Worm (Caenorhabditis elegans) whole organism, L3 larva: ENCODE measurements around the gene nhr-19.

Experiments used
- ama-1 ChIP-seq: fragments of 150-350 bp; optimal IDR thresholded peaks from 2 replicates; lab custom pipeline; 2018
- daf-12 ChIP-seq: fragments of 150-350 bp; optimal IDR thresholded peaks from 2 replicates; lab custom pipeline; 2014; ENCODE audit warnings: missing biosample characterization, missing genetic modification reagents, missing genetic modification characterization
- egl-27 ChIP-seq: sonication (generic microtip); optimal IDR thresholded peaks from 4 replicates; lab custom pipeline; 2017; ENCODE audit warnings: missing biosample characterization, missing genetic modification reagents, missing genetic modification characterization
- elt-3 ChIP-seq, 3 experiments: fragments of 150-350 bp in 1 of 3; sonication (generic microtip) in 2 of 3; optimal IDR thresholded peaks; 2 replicates in 2 of 3; 4 replicates in 1 of 3; lab custom pipeline; 2014 to 2017; ENCODE audit warnings: missing biosample characterization in 3 of 3, missing genetic modification characterization in 3 of 3
- fkh-10 ChIP-seq: sonication (generic microtip); optimal IDR thresholded peaks from 2 replicates; lab custom pipeline; 2017; ENCODE audit warnings: missing biosample characterization, missing genetic modification reagents, missing genetic modification characterization
- fkh-2 ChIP-seq: fragments of 150-350 bp; optimal IDR thresholded peaks from 2 replicates; lab custom pipeline; 2014; ENCODE audit warnings: missing biosample characterization, missing genetic modification reagents, missing genetic modification characterization
- hmg-11 ChIP-seq: sonication (generic microtip); optimal IDR thresholded peaks from 2 replicates; lab custom pipeline; 2016; ENCODE audit warnings: missing genetic modification characterization, missing compliant biosample characterization
- jun-1 ChIP-seq: fragments of 150-350 bp; optimal IDR thresholded peaks from 2 replicates; lab custom pipeline; 2014; ENCODE audit warnings: missing biosample characterization, missing genetic modification reagents, missing genetic modification characterization
- lin-15B ChIP-seq: fragments of 150-350 bp; optimal IDR thresholded peaks from 2 replicates; lab custom pipeline; 2014; ENCODE audit warnings: missing biosample characterization, missing genetic modification characterization
- lsy-12 ChIP-seq: sonication (generic microtip); optimal IDR thresholded peaks from 2 replicates; lab custom pipeline; 2016; ENCODE audit warnings: mild to moderate bottlenecking, missing genetic modification characterization, missing compliant biosample characterization
- mdl-1 ChIP-seq: fragments of 150-350 bp; optimal IDR thresholded peaks from 2 replicates; lab custom pipeline; 2014; ENCODE audit warnings: missing biosample characterization, missing genetic modification characterization
- nfya-1 ChIP-seq: sonication (generic microtip); optimal IDR thresholded peaks from 2 replicates; lab custom pipeline; 2017; ENCODE audit warnings: missing genetic modification characterization, mild to moderate bottlenecking, missing compliant biosample characterization, antibody characterized with exemption, moderate library complexity; ENCODE audit not compliant: insufficient read depth
- nhr-12 ChIP-seq: fragments of 150-350 bp; optimal IDR thresholded peaks from 2 replicates; lab custom pipeline; 2014; ENCODE audit warnings: missing biosample characterization, missing genetic modification characterization
- nhr-25 ChIP-seq: sonication (generic microtip); optimal IDR thresholded peaks from 2 replicates; lab custom pipeline; 2017; ENCODE audit warnings: missing biosample characterization, missing genetic modification characterization
- nhr-76 ChIP-seq: fragments of 150-350 bp; sonication (generic microtip); optimal IDR thresholded peaks from 5 replicates; lab custom pipeline; 2014; ENCODE audit warnings: missing biosample characterization, missing genetic modification characterization
- nhr-77 ChIP-seq: fragments of 150-350 bp; optimal IDR thresholded peaks from 2 replicates; lab custom pipeline; 2014; ENCODE audit warnings: missing biosample characterization, missing genetic modification characterization
- pqm-1 ChIP-seq: fragments of 150-350 bp; optimal IDR thresholded peaks from 2 replicates; lab custom pipeline; 2017; ENCODE audit warnings: missing biosample characterization, missing genetic modification characterization, inconsistent platforms
- skn-1 ChIP-seq: fragments of 150-350 bp; optimal IDR thresholded peaks from 2 replicates; lab custom pipeline; 2014; ENCODE audit warnings: missing biosample characterization, missing genetic modification characterization

nhr-19 gene

ce11 chrII:9550718-9551117, 54.6 kb downstream of the nhr-19 start, which contains the start of gene sra-6:
TSS of gene sra-6 (minus strand) at chrII:9550818.
- TF ChIP-seq nhr-25 (no peak), nhr-12 (tag; lab: Kevin White, UChicago) (no peak), pqm-1 (tag; lab: Kevin White, UChicago) (no peak), mdl-1 (tag; lab: Kevin White, UChicago) (no peak), nhr-76 (tag; lab: Kevin White, UChicago) (no peak), nhr-77 (no peak), skn-1 (tag; lab: Kevin White, UChicago) (no peak), lsy-12 (tag; lab: Kevin White, UChicago) (no peak), elt-3 (tag; optimal IDR thresholded peaks at IDR 0.05; lab: Kevin White, UChicago) (no peak), egl-27 (no peak), jun-1 (no peak), hmg-11 (tag; lab: Kevin White, UChicago) (no peak), fkh-2 (tag; lab: Kevin White, UChicago) (no peak), daf-12 (tag; lab: Kevin White, UChicago) (no peak), fkh-10 (no peak), lin-15B (tag; lab: Kevin White, UChicago) (no peak), ama-1 (no peak), nfya-1 (tag; lab: Kevin White, UChicago) (no peak)
- TF ChIP-seq, all 47 proteins: peak for 0
